Worm (Caenorhabditis elegans) whole organism, midembryonic: Measurements from ENCODE around the gene ooc-3.

Experiments used
- cog-1 ChIP-seq: sonication (generic microtip); optimal IDR thresholded peaks from 2 replicates; lab custom pipeline; 2016; ENCODE audit warnings: missing genetic modification characterization, missing compliant biosample characterization
- klf-2 ChIP-seq: fragments of 200-800 bp; sonication (Bioruptor generic); conservative IDR thresholded peaks from 2 replicates; pipeline ENCODE4 v1.3.6; 2022; ENCODE audit warnings: missing genetic modification reagents, missing genetic modification characterization, missing compliant biosample characterization
- med-1 ChIP-seq: sonication (generic microtip); optimal IDR thresholded peaks from 2 replicates; lab custom pipeline; 2017; ENCODE audit warnings: missing genetic modification characterization, mild to moderate bottlenecking, missing compliant biosample characterization, antibody characterized with exemption, missing genetic modification reagents; ENCODE audit not compliant: insufficient read depth
- ref-1 ChIP-seq: fragments of 200-800 bp; sonication (Bioruptor generic); conservative IDR thresholded peaks from 2 replicates; pipeline ENCODE4 v1.3.6; 2022; ENCODE audit warnings: missing genetic modification reagents, missing genetic modification characterization, missing compliant biosample characterization
- ztf-23 ChIP-seq: fragments of 200-800 bp; sonication (Bioruptor generic); IDR thresholded peaks from 2 replicates; pipeline ENCODE4 v1.3.6; 2022; ENCODE audit warnings: missing genetic modification reagents, missing genetic modification characterization, missing compliant biosample characterization

- TF ChIP-seq cog-1 (no peak), med-1 (GFP tag; lab: Kevin White, UChicago) (no peak), ref-1 (no peak), ztf-23 (GFP tag; lab: Robert Waterston, UW) (no peak), klf-2 (GFP tag; lab: Robert Waterston, UW) (no peak)
Observed at ce11 chrII:11518184-11518583, 23.1 kb upstream of the ooc-3 start, which contains the start of gene B0334.10.
